Worm (Caenorhabditis elegans): Measurements from ENCODE around the gene C32D5.4.

C32D5.4 gene

DNA sequence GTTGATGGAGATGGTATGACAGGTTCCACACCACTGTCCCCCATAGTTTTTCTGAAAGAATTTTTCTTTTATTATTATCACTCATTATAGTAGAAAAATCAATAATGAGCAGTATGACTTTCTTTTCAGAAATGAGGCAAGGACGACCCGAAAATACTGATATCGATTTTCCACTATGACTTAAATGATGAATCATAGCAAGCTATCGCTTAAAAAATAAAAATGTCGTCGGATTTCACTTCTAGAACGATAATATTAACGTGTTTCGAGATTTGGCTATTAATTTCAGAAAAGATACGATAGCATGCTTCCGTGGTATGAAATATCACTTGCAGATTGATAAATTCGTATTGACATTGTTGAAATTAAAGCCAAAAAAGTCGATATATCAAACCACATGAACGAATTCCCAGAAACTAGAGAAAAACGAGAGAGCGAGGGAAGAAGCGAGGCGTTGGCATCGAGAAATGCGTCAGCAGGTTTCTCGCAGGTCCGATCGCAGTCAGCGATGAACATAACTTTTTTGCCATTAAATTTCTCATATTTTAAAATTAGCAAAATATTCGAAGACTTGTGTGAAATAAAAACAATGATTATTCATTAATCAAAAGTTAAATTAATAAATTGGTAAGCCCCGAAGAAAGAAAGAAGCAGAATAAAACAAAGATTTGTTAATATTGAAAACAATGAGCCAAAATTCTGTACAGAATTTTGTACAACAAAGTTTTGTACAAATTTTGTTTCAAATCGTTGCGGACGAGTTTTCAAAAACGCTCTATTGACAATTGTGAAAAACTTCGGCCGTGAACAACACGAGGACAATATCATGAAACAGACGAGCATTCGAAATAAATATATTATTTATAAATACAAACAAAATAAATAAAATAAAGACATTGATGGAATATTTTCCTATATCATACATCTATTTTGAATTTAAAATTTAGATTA lies 32.8 kb upstream of the C32D5.4 start, which contains the start of gene C32D5.11 (continued):
- 0 out of 2 replicates have a peak, but pooled peaks have one; percentile 13 for TF ChIP-seq ceh-91 (GFP tag; IDR thresholded peaks at IDR 0.05)
- no peak for TF ChIP-seq Y53G8AR.9 (GFP tag; conservative IDR thresholded peaks at IDR 0.05)
- TF ChIP-seq aptf-3 (GFP tag; IDR thresholded peaks at IDR 0.05): no peak
- TF ChIP-seq dox-1 (GFP tag; IDR thresholded peaks at IDR 0.05): peak; percentile 65
- no peak for TF ChIP-seq lag-1 (GFP tag; IDR thresholded peaks at IDR 0.05)
- no peak for TF ChIP-seq attf-6 (GFP tag; IDR thresholded peaks at IDR 0.05)
- TF ChIP-seq unc-130 (GFP tag; optimal IDR thresholded peaks at IDR 0.05): no peak

DNA sequence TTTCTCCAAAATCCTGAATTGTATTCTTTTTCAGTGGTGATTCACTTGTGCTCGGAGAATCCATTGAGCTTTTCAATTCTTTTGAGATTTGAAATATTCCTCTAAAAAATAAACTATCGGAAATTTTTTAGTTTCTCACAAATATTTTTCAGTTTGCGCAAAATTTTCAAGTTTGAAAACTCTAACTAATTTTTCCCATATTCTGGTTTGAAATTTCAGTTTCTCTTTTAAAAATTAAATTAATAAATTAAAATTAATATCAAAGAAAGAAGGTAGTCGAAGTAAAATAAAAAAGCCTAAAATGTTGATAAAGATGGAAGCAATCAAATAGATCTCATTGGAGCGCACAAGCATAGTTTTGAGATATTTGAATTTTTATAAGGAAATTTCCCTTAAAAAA lies 29.0 kb upstream of the C32D5.4 start, which contains the start of gene C32D5.10:
Gene C32D5.10 (minus strand): TSS at position 101 of the 400 bp plus-strand sequence.
- TF ChIP-seq F55B11.4 (tag; optimal IDR thresholded peaks at IDR 0.05; ENCODE audit: borderline replicate concordance, insufficient read depth): no peak
- no peak for TF ChIP-seq lsy-27 (tag; optimal IDR thresholded peaks at IDR 0.05; ENCODE audit: borderline replicate concordance, insufficient read depth)
- TF ChIP-seq Y95B8A.8 (GFP tag; IDR thresholded peaks at IDR 0.05): no peak
- TF ChIP-seq somi-1 (GFP tag; optimal IDR thresholded peaks at IDR 0.05): no peak
- TF ChIP-seq sptf-2 (GFP tag; optimal IDR thresholded peaks at IDR 0.05): no peak
- no peak for TF ChIP-seq athp-1 (tag; optimal IDR thresholded peaks at IDR 0.05)
- TF ChIP-seq K11D2.4 (GFP tag; IDR thresholded peaks at IDR 0.05): no peak
- no peak for TF ChIP-seq snpc-3.4 (tag; optimal IDR thresholded peaks at IDR 0.05)
- no peak for TF ChIP-seq zfh-2 (GFP tag; conservative IDR thresholded peaks at IDR 0.05)
- no peak for TF ChIP-seq dpff-1 (tag; optimal IDR thresholded peaks at IDR 0.05)
- no peak for TF ChIP-seq let-526 (GFP tag; IDR thresholded peaks at IDR 0.05)
- no peak for TF ChIP-seq bed-2 (GFP tag; IDR thresholded peaks at IDR 0.05)
- TF ChIP-seq nhr-80 (tag; optimal IDR thresholded peaks at IDR 0.05): no peak
- TF ChIP-seq ceh-58 (GFP tag; IDR thresholded peaks at IDR 0.05): no peak
- no peak for TF ChIP-seq ztf-26 (tag; optimal IDR thresholded peaks at IDR 0.05)
- no peak for TF ChIP-seq akir-1 (GFP tag; optimal IDR thresholded peaks at IDR 0.05)
- no peak for TF ChIP-seq T07F8.4 (tag; optimal IDR thresholded peaks at IDR 0.05)
- TF ChIP-seq nhr-179 (tag; optimal IDR thresholded peaks at IDR 0.05): no peak
- no peak for TF ChIP-seq tbp1 (GFP tag; optimal IDR thresholded peaks at IDR 0.05)
- TF ChIP-seq egrh-3 (GFP tag; IDR thresholded peaks at IDR 0.05): no peak

DNA sequence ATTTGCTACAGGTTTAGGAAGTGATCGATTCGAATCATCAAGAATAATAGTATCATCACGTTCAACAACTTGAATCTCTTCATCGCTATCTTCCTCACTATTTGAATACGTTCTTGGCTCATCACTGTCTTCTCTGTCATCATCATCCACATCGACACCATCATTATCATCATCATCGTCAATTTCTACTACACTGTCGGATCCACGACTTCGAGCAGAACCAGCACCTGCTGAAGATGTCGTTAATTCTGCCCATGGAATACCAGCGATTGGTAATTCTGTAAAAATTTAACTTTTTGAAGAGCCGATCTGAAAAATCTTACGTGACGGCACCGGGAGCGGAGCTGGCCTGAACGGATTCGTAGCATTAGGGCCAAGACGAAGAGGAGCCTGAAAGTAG lies 27.1 kb upstream of the C32D5.4 start:
- no peak for TF ChIP-seq efl-1 (GFP tag; optimal IDR thresholded peaks at IDR 0.05)
- no peak for TF ChIP-seq attf-6 (GFP tag; IDR thresholded peaks at IDR 0.05)
- no peak for TF ChIP-seq let-526 (GFP tag; IDR thresholded peaks at IDR 0.05)
- TF ChIP-seq ZK185.1 (tag; optimal IDR thresholded peaks at IDR 0.05; ENCODE audit: poor library complexity, severe bottlenecking): no peak
- TF ChIP-seq C17E4.6 (GFP tag; IDR thresholded peaks at IDR 0.05): no peak
- TF ChIP-seq Y79H2A.3 (GFP tag; conservative IDR thresholded peaks at IDR 0.05): no peak
- no peak for TF ChIP-seq lin-35 (GFP tag; optimal IDR thresholded peaks at IDR 0.05)
- TF ChIP-seq D2030.7 (GFP tag; IDR thresholded peaks at IDR 0.05): no peak
- no peak for TF ChIP-seq T07F8.4 (tag; optimal IDR thresholded peaks at IDR 0.05)
- no peak for TF ChIP-seq zfh-2 (GFP tag; conservative IDR thresholded peaks at IDR 0.05)
- no peak for TF ChIP-seq ceh-27 (GFP tag; optimal IDR thresholded peaks at IDR 0.05)
- TF ChIP-seq ets-4 (GFP tag; optimal IDR thresholded peaks at IDR 0.05): no peak
- TF ChIP-seq F37B4.10 (GFP tag; IDR thresholded peaks at IDR 0.05): no peak
- no peak for TF ChIP-seq sea-2 (GFP tag; IDR thresholded peaks at IDR 0.05)
- TF ChIP-seq aptf-2 (GFP tag; conservative IDR thresholded peaks at IDR 0.05): no peak
- TF ChIP-seq madf-10 (tag; optimal IDR thresholded peaks at IDR 0.05): no peak
- TF ChIP-seq ccch-3 (GFP tag; optimal IDR thresholded peaks at IDR 0.05): no peak

Data from whole organism, young adult.